Fruit fly (Drosophila melanogaster): ENCODE results near the gene Pomp.

The Pomp gene

DNA sequence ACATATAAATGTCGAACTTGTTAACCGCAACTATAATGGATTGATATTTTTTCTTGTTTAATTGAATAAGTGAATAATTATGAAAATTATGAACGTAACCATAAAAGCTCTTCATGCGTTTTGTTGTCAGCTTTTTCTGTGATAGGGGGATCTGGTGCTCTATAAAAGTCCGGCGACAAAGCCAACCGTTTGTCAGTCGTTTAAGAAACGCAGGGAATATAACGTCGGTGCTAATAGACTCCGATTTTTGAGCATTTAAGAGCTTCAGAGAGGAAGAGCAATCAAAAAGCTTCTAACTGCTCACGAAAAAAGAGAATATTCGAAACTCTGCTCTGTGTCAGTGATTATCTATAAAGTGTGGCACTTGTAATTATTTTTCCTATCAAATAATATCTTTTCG, 43.6 kb downstream of the Pomp start, which contains the start of gene CG31674:
Gene CG31674, plus strand, starts transcription at position 203 of the 400 bp plus-strand sequence.
- peak; percentile 34 for TF ChIP-seq CG17801 (GFP tag; optimal IDR thresholded peaks at IDR 0.05; ENCODE audit: partially characterized antibody)

DNA sequence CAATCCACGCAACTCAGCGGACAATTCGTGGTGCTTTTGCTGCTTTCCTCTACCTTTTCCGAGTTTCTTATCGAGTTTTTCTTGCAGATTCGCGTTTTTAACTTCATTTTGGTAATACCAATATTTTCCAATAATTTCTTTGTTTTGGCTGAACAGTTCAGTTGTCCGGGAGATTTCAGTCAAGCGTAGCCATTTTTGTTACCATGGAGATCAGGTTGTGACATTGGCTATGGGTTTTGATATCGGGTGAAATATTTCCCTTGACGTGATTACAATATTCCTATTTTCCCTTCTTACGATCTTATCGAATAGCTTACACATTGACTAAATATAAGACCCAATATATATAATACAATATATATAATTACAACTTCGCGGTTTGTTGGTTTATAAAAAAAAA, 48.0 kb downstream of the Pomp start, which contains the start of gene Oseg5:
Gene Oseg5, minus strand, starts transcription at position 340 of the 400 bp plus-strand sequence.
- TF ChIP-seq CG17801 (GFP tag; optimal IDR thresholded peaks at IDR 0.05; ENCODE audit: partially characterized antibody) = no peak

dm6 chr2L:20837885-20838284, 50.4 kb downstream of the Pomp start, which contains the start of gene Spn38F:
Gene Spn38F, minus strand, starts transcription at chr2L:20837985.
- TF ChIP-seq CG17801 (GFP tag; optimal IDR thresholded peaks at IDR 0.05; ENCODE audit: partially characterized antibody) = no peak

Measured in ovary, adult (tissue).